Worm (Caenorhabditis elegans): Measurements from ENCODE around the gene Y71H2AL.4.

DNA sequence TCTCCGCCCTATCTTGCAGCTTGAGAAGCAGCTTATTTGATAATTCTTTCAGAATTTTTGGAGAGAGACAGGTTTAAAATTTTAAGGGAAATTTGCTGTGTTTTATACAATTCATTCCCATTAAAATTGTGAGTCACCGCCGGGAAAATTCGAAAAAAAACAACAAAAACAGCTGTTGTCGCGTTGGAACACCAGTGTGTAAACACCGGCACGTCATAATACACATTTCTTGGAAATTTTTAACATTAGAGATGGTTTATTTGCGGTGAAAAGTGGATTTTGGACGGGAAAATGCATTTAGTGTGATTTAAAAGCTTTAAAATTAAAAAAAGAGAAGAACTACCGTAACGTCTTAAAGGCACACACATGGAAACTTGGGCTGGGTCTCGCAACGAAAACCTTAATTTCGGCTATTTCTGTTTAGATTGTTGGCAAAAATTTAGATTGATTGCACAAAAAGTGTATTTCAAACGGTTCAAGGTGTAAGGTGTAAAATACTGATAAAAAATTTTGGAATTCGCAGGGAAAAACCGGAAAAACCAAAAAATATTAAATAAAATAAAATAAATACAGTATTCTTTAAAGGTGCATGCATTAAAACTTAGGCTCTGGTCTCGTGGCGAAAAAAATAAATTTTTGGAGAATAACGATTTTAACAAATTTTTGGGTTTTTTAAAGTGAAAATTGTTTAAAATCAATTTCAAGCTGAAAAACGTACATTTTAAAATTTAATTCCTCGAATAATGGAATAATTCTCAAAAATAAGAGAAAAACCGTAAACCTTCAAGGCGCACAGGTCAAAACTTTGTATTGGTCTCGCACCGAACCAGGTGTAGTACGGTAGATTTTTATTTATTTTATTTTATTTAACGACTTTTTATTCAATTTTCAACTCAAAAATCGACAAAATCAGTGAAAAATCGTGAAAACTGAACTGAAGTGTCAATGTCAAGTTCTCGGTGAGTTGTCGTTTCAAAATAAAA, 39.3 kb downstream of the Y71H2AL.4 start, which contains the start of gene cosa-1:
- peak; percentile 8 for TF ChIP-seq fos-1 (tag; optimal IDR thresholded peaks at IDR 0.05)
- TF ChIP-seq snpc-4 (tag; optimal IDR thresholded peaks at IDR 0.05), result no peak
- TF ChIP-seq R02D3.7 (tag; optimal IDR thresholded peaks at IDR 0.05), result no peak
- no peak for TF ChIP-seq mab-5 (tag; optimal IDR thresholded peaks at IDR 0.05)
- TF ChIP-seq nhr-12 (tag; optimal IDR thresholded peaks at IDR 0.05), result no peak
- no peak for TF ChIP-seq unc-39 (tag; optimal IDR thresholded peaks at IDR 0.05)
- no peak for TF ChIP-seq ama-1 (optimal IDR thresholded peaks at IDR 0.05)
